Worm (Caenorhabditis elegans) whole organism, L4/young adult: ENCODE results near the gene R05D3.8.
A peak's percentile ranks its signal among the peaks of the same experiment; 100 is the strongest.

Experiments
- dao-5 ChIP-seq: sonication (generic microtip); optimal IDR thresholded peaks from 2 replicates; lab custom pipeline; 2016; ENCODE audit warnings: missing genotype, missing genetic modification characterization, moderate library complexity, missing compliant biosample characterization
- him-1 ChIP-seq: sonication (generic microtip); optimal IDR thresholded peaks from 2 replicates; lab custom pipeline; 2016; ENCODE audit warnings: missing genotype, missing genetic modification reagents, missing genetic modification characterization, missing compliant biosample characterization

DNA sequence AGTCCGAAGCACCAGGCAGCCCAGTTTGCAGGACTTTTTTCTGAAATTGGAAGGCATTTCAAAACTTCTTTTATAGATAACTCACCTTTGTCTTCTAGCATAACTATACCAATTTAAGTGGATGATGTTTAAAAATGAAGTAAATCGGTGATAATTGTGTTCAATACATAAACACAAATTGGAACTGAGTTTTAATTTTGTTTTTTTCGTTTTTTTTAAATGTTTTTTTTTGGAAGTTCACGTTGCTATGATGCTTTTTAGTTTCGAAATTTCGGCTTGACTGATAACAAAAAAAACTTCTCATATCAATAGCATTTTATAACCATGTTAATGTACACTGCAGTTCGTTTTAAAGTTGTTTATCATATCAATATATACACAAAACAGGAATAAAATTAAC is 31.4 kb upstream of the R05D3.8 start, which contains the start of gene ZK353.4:
- peak; percentile 40 for TF ChIP-seq him-1
- TF ChIP-seq dao-5, result no peak
